Worm (Caenorhabditis elegans) whole organism, L1 larva: Measurements from ENCODE around the gene srsx-34.

Experiments
- aha-1 ChIP-seq: fragments of 150-350 bp; optimal IDR thresholded peaks from 2 replicates; lab custom pipeline; 2014; ENCODE audit warnings: missing biosample characterization, missing genetic modification characterization
- blmp-1 ChIP-seq: fragments of 150-350 bp; optimal IDR thresholded peaks from 2 replicates; lab custom pipeline; 2014; ENCODE audit warnings: missing biosample characterization, missing genetic modification characterization
- dpl-1 ChIP-seq, 3 experiments: fragments of 150-350 bp in 2 of 3; sonication (generic microtip) in 1 of 3; optimal IDR thresholded peaks; 2 replicates each; lab custom pipeline; 2014 to 2017; ENCODE audit warnings: missing biosample characterization in 3 of 3, missing genetic modification characterization in 3 of 3, missing genetic modification reagents in 3 of 3
- fos-1 ChIP-seq: fragments of 150-350 bp; optimal IDR thresholded peaks from 2 replicates; lab custom pipeline; 2014; ENCODE audit warnings: missing biosample characterization, missing genetic modification characterization
- lsy-2 ChIP-seq, 2 experiments: fragments of 150-350 bp; optimal IDR thresholded peaks; 2 replicates each; lab custom pipeline; 2014; ENCODE audit warnings: missing biosample characterization in 2 of 2, missing genetic modification characterization in 2 of 2
- nhr-237 ChIP-seq: fragments of 150-350 bp; optimal IDR thresholded peaks from 2 replicates; lab custom pipeline; 2014; ENCODE audit warnings: missing biosample characterization, missing genetic modification characterization
- nhr-28 ChIP-seq: fragments of 150-350 bp; optimal IDR thresholded peaks from 2 replicates; lab custom pipeline; 2014; ENCODE audit warnings: missing biosample characterization, missing genetic modification characterization
- nhr-76 ChIP-seq: sonication (generic microtip); optimal IDR thresholded peaks from 2 replicates; lab custom pipeline; 2017; ENCODE audit warnings: missing biosample characterization, missing genetic modification characterization
- skn-1 ChIP-seq: fragments of 150-350 bp; optimal IDR thresholded peaks from 2 replicates; lab custom pipeline; 2014; ENCODE audit warnings: missing biosample characterization, missing genetic modification characterization
- zag-1 ChIP-seq: fragments of 150-350 bp; optimal IDR thresholded peaks from 2 replicates; lab custom pipeline; 2014; ENCODE audit warnings: missing biosample characterization, missing genetic modification characterization
- ztf-4 ChIP-seq: fragments of 150-350 bp; optimal IDR thresholded peaks from 2 replicates; lab custom pipeline; 2014; ENCODE audit warnings: missing biosample characterization, missing genetic modification characterization

DNA sequence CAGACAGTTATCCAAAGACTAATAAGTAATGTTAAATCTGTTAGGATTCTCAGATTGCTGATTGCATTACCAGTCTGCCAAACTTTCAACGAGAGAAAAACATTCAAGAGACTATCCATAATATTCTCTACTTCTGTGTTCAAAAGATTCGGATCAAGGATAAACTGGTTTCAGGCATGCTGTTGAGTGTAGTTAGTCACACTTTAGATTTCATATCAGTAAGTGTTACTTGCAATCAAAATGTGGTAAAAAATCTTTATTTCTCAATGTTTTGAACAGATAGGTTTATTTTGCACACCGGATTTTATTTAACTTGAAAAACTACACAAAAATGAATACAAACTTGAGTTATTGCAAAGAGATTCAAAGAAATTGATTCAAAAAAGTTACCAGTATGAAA lies 13.7 kb upstream of the srsx-34 start, which contains the start of gene oac-41:
- TF ChIP-seq nhr-28: no peak
- no peak for TF ChIP-seq fos-1 (tag; lab: Kevin White, UChicago)
- TF ChIP-seq nhr-237 (tag; lab: Kevin White, UChicago): no peak
- no peak for TF ChIP-seq lsy-2 (tag; optimal IDR thresholded peaks at IDR 0.05; lab: Kevin White, UChicago)
- TF ChIP-seq dpl-1 (GFP tag; optimal IDR thresholded peaks at IDR 0.05; lab: Kevin White, UChicago): no peak
- no peak for TF ChIP-seq nhr-76 (tag; lab: Kevin White, UChicago)
- TF ChIP-seq ztf-4 (tag; lab: Kevin White, UChicago): no peak
- TF ChIP-seq aha-1 (tag; lab: Kevin White, UChicago): no peak
- TF ChIP-seq zag-1 (tag; lab: Kevin White, UChicago): no peak
- no peak for TF ChIP-seq blmp-1 (tag; lab: Kevin White, UChicago)
- TF ChIP-seq skn-1 (tag; lab: Kevin White, UChicago): no peak
